Worm (Caenorhabditis elegans) whole organism, mixed stage, embryonic: ENCODE measurements around the gene Y53G8AR.5.

ENCODE experiments used
- M03D4.4 ChIP-seq: sonication (generic microtip); optimal IDR thresholded peaks from 2 replicates; lab custom pipeline; 2017; ENCODE audit warnings: mild to moderate bottlenecking, missing genetic modification characterization, missing compliant biosample characterization
- bed-3 ChIP-seq: fragments of 200-800 bp; sonication (Bioruptor generic); optimal IDR thresholded peaks from 3 replicates; lab custom pipeline; 2018; ENCODE audit warnings: mild to moderate bottlenecking, missing genetic modification characterization, moderate library complexity, missing compliant biosample characterization
- blmp-1 ChIP-seq: fragments of 150-350 bp; optimal IDR thresholded peaks from 2 replicates; lab custom pipeline; 2014; ENCODE audit warnings: missing biosample characterization, missing genetic modification characterization
- ceh-39 ChIP-seq: fragments of 150-350 bp; optimal IDR thresholded peaks from 2 replicates; lab custom pipeline; 2014; ENCODE audit warnings: missing biosample characterization, missing genetic modification characterization
- ceh-43 ChIP-seq: fragments of 200-800 bp; sonication (Bioruptor generic); optimal IDR thresholded peaks from 2 replicates; lab custom pipeline; 2018; ENCODE audit warnings: mild to moderate bottlenecking, missing genetic modification characterization, moderate library complexity, missing compliant biosample characterization
- ceh-83 ChIP-seq: fragments of 200-800 bp; sonication (Bioruptor generic); optimal IDR thresholded peaks from 2 replicates; lab custom pipeline; 2018; ENCODE audit warnings: mild to moderate bottlenecking, missing genetic modification characterization, missing compliant biosample characterization
- ces-1 ChIP-seq: fragments of 150-350 bp; optimal IDR thresholded peaks from 2 replicates; lab custom pipeline; 2014; ENCODE audit warnings: missing biosample characterization, missing genetic modification reagents, missing genetic modification characterization
- cnd-1 ChIP-seq: fragments of 200-800 bp; sonication (Bioruptor generic); optimal IDR thresholded peaks from 2 replicates; lab custom pipeline; 2018; ENCODE audit warnings: mild to moderate bottlenecking, missing genetic modification characterization, missing compliant biosample characterization
- drap-1 ChIP-seq: fragments of 200-800 bp; sonication (Bioruptor generic); optimal IDR thresholded peaks from 3 replicates; lab custom pipeline; 2018; ENCODE audit warnings: mild to moderate bottlenecking, missing genetic modification characterization, missing compliant biosample characterization
- elt-1 ChIP-seq: sonication (generic microtip); optimal IDR thresholded peaks from 2 replicates; lab custom pipeline; 2017; ENCODE audit warnings: missing genetic modification characterization, mild to moderate bottlenecking, missing compliant biosample characterization, antibody characterized with exemption, moderate library complexity, borderline replicate concordance; ENCODE audit not compliant: insufficient read depth
- elt-3 ChIP-seq: fragments of 150-350 bp; optimal IDR thresholded peaks from 2 replicates; lab custom pipeline; 2014; ENCODE audit warnings: missing biosample characterization, missing genetic modification characterization
- flh-1 ChIP-seq: fragments of 200-800 bp; sonication (Bioruptor generic); optimal IDR thresholded peaks from 2 replicates; lab custom pipeline; 2018; ENCODE audit warnings: mild to moderate bottlenecking, missing genetic modification characterization, moderate library complexity, missing compliant biosample characterization
- ham-2 ChIP-seq: fragments of 200-800 bp; sonication (Bioruptor generic); optimal IDR thresholded peaks from 2 replicates; lab custom pipeline; 2018; ENCODE audit warnings: mild to moderate bottlenecking, missing genetic modification characterization, missing compliant biosample characterization
- hlh-1 ChIP-seq: fragments of 150-350 bp; optimal IDR thresholded peaks from 2 replicates; lab custom pipeline; 2014; ENCODE audit warnings: missing biosample characterization, missing genetic modification reagents, missing genetic modification characterization
- lin-13 ChIP-seq: fragments of 150-350 bp; optimal IDR thresholded peaks from 2 replicates; lab custom pipeline; 2014; ENCODE audit warnings: missing biosample characterization, missing genetic modification characterization
- lsy-2 ChIP-seq: fragments of 150-350 bp; optimal IDR thresholded peaks from 2 replicates; lab custom pipeline; 2014; ENCODE audit warnings: missing biosample characterization, missing genetic modification characterization
- mep-1 ChIP-seq: fragments of 150-350 bp; optimal IDR thresholded peaks from 2 replicates; lab custom pipeline; 2017; ENCODE audit warnings: missing biosample characterization, missing genetic modification reagents, missing genetic modification characterization, inconsistent platforms
- mls-2 ChIP-seq: sonication (generic microtip); optimal IDR thresholded peaks from 2 replicates; lab custom pipeline; 2016; ENCODE audit warnings: mild to moderate bottlenecking, missing genetic modification characterization, moderate library complexity, missing compliant biosample characterization
- nhr-12 ChIP-seq: fragments of 150-350 bp; optimal IDR thresholded peaks from 2 replicates; lab custom pipeline; 2014; ENCODE audit warnings: missing biosample characterization, missing genetic modification characterization
- nhr-2 ChIP-seq: fragments of 150-350 bp; optimal IDR thresholded peaks from 2 replicates; lab custom pipeline; 2014; ENCODE audit warnings: missing biosample characterization, missing genetic modification characterization
- nhr-237 ChIP-seq: fragments of 150-350 bp; optimal IDR thresholded peaks from 2 replicates; lab custom pipeline; 2014; ENCODE audit warnings: missing biosample characterization, missing genetic modification characterization
- pha-4 ChIP-seq: fragments of 150-350 bp; optimal IDR thresholded peaks from 2 replicates; lab custom pipeline; 2018; ENCODE audit warnings: missing biosample characterization, missing genetic modification reagents, missing genetic modification characterization
- sem-2 ChIP-seq: fragments of 200-800 bp; sonication (Bioruptor generic); optimal IDR thresholded peaks from 2 replicates; lab custom pipeline; 2018; ENCODE audit warnings: mild to moderate bottlenecking, missing genetic modification characterization, missing compliant biosample characterization
- snpc-4 ChIP-seq: fragments of 150-350 bp; optimal IDR thresholded peaks from 2 replicates; lab custom pipeline; 2014; ENCODE audit warnings: missing biosample characterization, missing genetic modification characterization
- sptf-1 ChIP-seq: sonication (generic microtip); optimal IDR thresholded peaks from 2 replicates; lab custom pipeline; 2017; ENCODE audit warnings: mild to moderate bottlenecking, missing genetic modification characterization, moderate library complexity, missing compliant biosample characterization
- tbx-8 ChIP-seq: fragments of 200-800 bp; sonication (Bioruptor generic); optimal IDR thresholded peaks from 2 replicates; lab custom pipeline; 2018; ENCODE audit warnings: mild to moderate bottlenecking, missing genetic modification characterization, moderate library complexity, missing compliant biosample characterization
- unc-120 ChIP-seq: sonication (generic microtip); optimal IDR thresholded peaks from 2 replicates; lab custom pipeline; 2017; ENCODE audit warnings: missing genetic modification characterization, missing compliant biosample characterization; ENCODE audit not compliant: poor library complexity, severe bottlenecking
- unc-39 ChIP-seq: fragments of 150-350 bp; optimal IDR thresholded peaks from 2 replicates; lab custom pipeline; 2014; ENCODE audit warnings: missing biosample characterization, missing genetic modification characterization
- unc-62 ChIP-seq: fragments of 150-350 bp; optimal IDR thresholded peaks from 2 replicates; lab custom pipeline; 2014; ENCODE audit warnings: missing biosample characterization, missing genetic modification reagents, missing genetic modification characterization
- zip-8 ChIP-seq: fragments of 150-350 bp; optimal IDR thresholded peaks from 2 replicates; lab custom pipeline; 2014; ENCODE audit warnings: missing biosample characterization, missing genetic modification characterization
- ztf-11 ChIP-seq: fragments of 150-350 bp; optimal IDR thresholded peaks from 2 replicates; lab custom pipeline; 2014; ENCODE audit warnings: missing biosample characterization, missing genetic modification characterization

The Y53G8AR.5 gene

ce11 chrIII:3304554-3304953, 7.3 kb downstream of the Y53G8AR.5 start:
- TF ChIP-seq unc-62 (GFP tag; lab: Kevin White, UChicago) (peak; percentile 45), drap-1 (GFP tag; lab: Kevin White, UChicago) (no peak), unc-120 (tag; lab: Kevin White, UChicago) (peak; percentile 56), tbx-8 (GFP tag; lab: Kevin White, UChicago) (peak; percentile 22)

- TF ChIP-seq ceh-39 (tag; lab: Kevin White, UChicago) (no peak), flh-1 (GFP tag; lab: Kevin White, UChicago) (no peak), elt-3 (no peak), unc-120 (tag; lab: Kevin White, UChicago) (no peak), blmp-1 (tag; lab: Kevin White, UChicago) (no peak), unc-39 (tag; lab: Kevin White, UChicago) (no peak), M03D4.4 (tag; lab: Kevin White, UChicago) (no peak), ztf-11 (tag; lab: Kevin White, UChicago) (no peak), zip-8 (tag; lab: Kevin White, UChicago) (no peak)
- TF ChIP-seq, all 35 proteins: peak for 0
Observed at ce11 chrIII:3306322-3306721, 9.1 kb downstream of the Y53G8AR.5 start.

- TF ChIP-seq nhr-2, result no peak
- peak; percentile 76 for TF ChIP-seq pha-4 (tag; lab: Kevin White, UChicago)
Observed at ce11 chrIII:3307379-3307778, 10.1 kb downstream of the Y53G8AR.5 start.

- TF ChIP-seq nhr-237 (tag; lab: Kevin White, UChicago) (peak; percentile 2), sem-2 (GFP tag; lab: Kevin White, UChicago) (no peak)
Observed at ce11 chrIII:3308940-3309339, 11.7 kb downstream of the Y53G8AR.5 start.

ce11 chrIII:3309700-3310099, 12.4 kb downstream of the Y53G8AR.5 start:
- TF ChIP-seq tbx-8 (GFP tag; lab: Kevin White, UChicago) (no peak), ham-2 (GFP tag; lab: Kevin White, UChicago) (no peak), drap-1 (GFP tag; lab: Kevin White, UChicago) (no peak), flh-1 (GFP tag; lab: Kevin White, UChicago) (no peak), mls-2 (no peak), nhr-237 (tag; lab: Kevin White, UChicago) (no peak)

ce11 chrIII:3310876-3311597, 13.8 kb downstream of the Y53G8AR.5 start, which contains the start of gene ral-1:
ral-1 (plus strand) TSS chrIII:3311310.
- TF ChIP-seq hlh-1 (tag; lab: Kevin White, UChicago) (no peak), unc-120 (tag; lab: Kevin White, UChicago) (no peak), mep-1 (tag; lab: Kevin White, UChicago) (no peak), tbx-8 (GFP tag; lab: Kevin White, UChicago) (no peak), ceh-83 (GFP tag; lab: Kevin White, UChicago) (no peak), elt-1 (tag; lab: Kevin White, UChicago) (no peak), lsy-2 (tag; lab: Kevin White, UChicago) (peak; percentile 1), ces-1 (GFP tag; lab: Kevin White, UChicago) (no peak), blmp-1 (tag; lab: Kevin White, UChicago) (no peak), drap-1 (GFP tag; lab: Kevin White, UChicago) (no peak), M03D4.4 (tag; lab: Kevin White, UChicago) (no peak), pha-4 (tag; lab: Kevin White, UChicago) (no peak), sptf-1 (tag; lab: Kevin White, UChicago) (no peak), nhr-12 (no peak), ceh-43 (GFP tag; lab: Kevin White, UChicago) (no peak), ztf-11 (tag; lab: Kevin White, UChicago) (peak; percentile 2), snpc-4 (tag; lab: Kevin White, UChicago) (no peak), lin-13 (tag; lab: Kevin White, UChicago) (no peak), ham-2 (GFP tag; lab: Kevin White, UChicago) (peak; percentile 60), zip-8 (tag; lab: Kevin White, UChicago) (no peak), flh-1 (GFP tag; lab: Kevin White, UChicago) (no peak), elt-3 (no peak), sem-2 (GFP tag; lab: Kevin White, UChicago) (no peak), unc-62 (GFP tag; lab: Kevin White, UChicago) (peak; percentile 1), cnd-1 (no peak), nhr-237 (tag; lab: Kevin White, UChicago) (no peak), bed-3 (GFP tag; lab: Kevin White, UChicago) (no peak)
